Worm (Caenorhabditis elegans): ENCODE measurements around the gene tatn-1.
A peak's percentile ranks its signal among the peaks of the same experiment; 100 is the strongest.

The tatn-1 gene

DNA sequence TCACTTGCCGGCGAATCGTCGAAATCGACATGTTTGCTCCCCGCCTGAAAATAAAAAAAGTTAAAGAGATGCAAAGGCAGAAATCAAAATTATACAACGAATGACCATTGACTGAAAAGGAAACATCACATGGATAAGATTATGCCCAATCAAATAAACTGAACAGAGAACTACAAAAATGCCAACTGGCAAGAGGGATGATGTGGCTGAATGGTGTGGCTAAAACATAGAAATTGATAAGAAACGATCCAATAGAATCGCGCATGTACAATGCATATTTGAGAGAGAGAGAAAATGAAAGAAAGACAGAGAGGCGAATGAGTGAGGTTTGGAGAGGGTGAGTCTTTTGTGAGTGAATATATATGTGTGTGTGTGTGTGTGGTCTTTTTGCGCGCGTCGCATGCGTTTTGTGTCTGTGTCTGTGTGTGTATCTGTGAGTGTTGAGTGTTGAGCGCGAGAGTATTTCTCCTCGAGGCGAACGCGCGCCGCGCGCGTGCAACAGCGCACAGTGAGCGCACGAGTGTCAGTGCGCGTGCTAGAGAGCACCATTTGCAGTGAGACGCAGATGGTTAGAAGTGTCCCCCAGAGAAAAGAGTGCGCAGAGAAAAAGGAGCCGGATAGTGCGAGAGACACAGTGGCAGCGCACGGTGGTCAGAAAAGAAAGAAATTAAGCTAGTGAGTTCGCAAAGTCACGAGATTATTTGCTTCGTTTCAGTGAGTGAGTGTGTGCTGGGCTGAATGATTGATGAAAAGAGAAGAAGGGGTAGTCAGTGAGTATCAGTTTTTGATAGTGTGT, 27.9 kb downstream of the tatn-1 start, which contains the start of gene epn-1 (continued):
- TF ChIP-seq C16A3.4 (tag; optimal IDR thresholded peaks at IDR 0.05): peak; percentile 90
- TF ChIP-seq mep-1 (tag; optimal IDR thresholded peaks at IDR 0.05): peak; percentile 87
- TF ChIP-seq pqm-1 (tag; optimal IDR thresholded peaks at IDR 0.05): no peak
- peak; percentile 98 for TF ChIP-seq ceh-88 (GFP tag; IDR thresholded peaks at IDR 0.05)
- no peak for TF ChIP-seq hlh-17 (GFP tag; optimal IDR thresholded peaks at IDR 0.05; ENCODE audit: borderline replicate concordance)
- TF ChIP-seq unc-30 (tag; optimal IDR thresholded peaks at IDR 0.05): no peak
- TF ChIP-seq sup-37 (GFP tag; optimal IDR thresholded peaks at IDR 0.05): peak; percentile 94
- peak; percentile 94 for TF ChIP-seq irx-1 (tag; optimal IDR thresholded peaks at IDR 0.05)
- TF ChIP-seq ceh-90 (tag; optimal IDR thresholded peaks at IDR 0.05): peak; percentile 27
- peak; percentile 32 for TF ChIP-seq nhr-28 (tag; optimal IDR thresholded peaks at IDR 0.05)
- TF ChIP-seq mab-9 (GFP tag; IDR thresholded peaks at IDR 0.05): peak; percentile 91
- TF ChIP-seq snpc-4 (tag; optimal IDR thresholded peaks at IDR 0.05): peak; percentile 74
- TF ChIP-seq unc-62 (GFP tag; optimal IDR thresholded peaks at IDR 0.05): no peak
- peak; percentile 72 to 88 for TF ChIP-seq lin-35 (GFP tag; optimal IDR thresholded peaks at IDR 0.05)
- peak; percentile 66 to 74 (median 67) for TF ChIP-seq dpl-1 (GFP tag; optimal IDR thresholded peaks at IDR 0.05)
- TF ChIP-seq grh-1 (GFP tag; IDR thresholded peaks at IDR 0.05): peak; percentile 94
- peak; percentile 96 for TF ChIP-seq nhr-11 (tag; optimal IDR thresholded peaks at IDR 0.05)
- peak; percentile 99 for TF ChIP-seq snu-23 (GFP tag; optimal IDR thresholded peaks at IDR 0.05)
- peak; percentile 89 for TF ChIP-seq zip-4 (GFP tag; optimal IDR thresholded peaks at IDR 0.05)
- no peak for TF ChIP-seq hlh-4 (tag; optimal IDR thresholded peaks at IDR 0.05)
- peak; percentile 82 to 91 for TF ChIP-seq efl-1 (optimal IDR thresholded peaks at IDR 0.05)
- peak; percentile 45 to 96 for TF ChIP-seq efl-1 (GFP tag; optimal IDR thresholded peaks at IDR 0.05 in 1 of 2)
- TF ChIP-seq ama-1 (optimal IDR thresholded peaks at IDR 0.05): no peak
- TF ChIP-seq egl-13 (tag; optimal IDR thresholded peaks at IDR 0.05): peak; percentile 98
- no peak for TF ChIP-seq ceh-63 (GFP tag; optimal IDR thresholded peaks at IDR 0.05)
- peak; percentile 92 for TF ChIP-seq ztf-4 (tag; optimal IDR thresholded peaks at IDR 0.05)
- TF ChIP-seq C04F5.9 (tag; optimal IDR thresholded peaks at IDR 0.05): peak; percentile 69
- TF ChIP-seq isw-1 (GFP tag; IDR thresholded peaks at IDR 0.05): peak; percentile 94
- peak; percentile 97 for TF ChIP-seq nhr-77 (tag; optimal IDR thresholded peaks at IDR 0.05)
- TF ChIP-seq nhr-90 (tag; optimal IDR thresholded peaks at IDR 0.05; ENCODE audit: poor library complexity): peak; percentile 97
- TF ChIP-seq blmp-1 (tag; optimal IDR thresholded peaks at IDR 0.05): peak; percentile 52
- TF ChIP-seq skn-1 (tag; optimal IDR thresholded peaks at IDR 0.05): peak; percentile 80
- TF ChIP-seq lin-15B (tag; optimal IDR thresholded peaks at IDR 0.05): peak; percentile 51
- TF ChIP-seq fos-1 (tag; optimal IDR thresholded peaks at IDR 0.05): peak; percentile 89
- TF ChIP-seq F16B12.6 (tag; optimal IDR thresholded peaks at IDR 0.05): peak; percentile 26
- peak; percentile 93 for TF ChIP-seq lin-13 (GFP tag; optimal IDR thresholded peaks at IDR 0.05)
- TF ChIP-seq nhr-47 (tag; optimal IDR thresholded peaks at IDR 0.05): peak; percentile 99
- TF ChIP-seq unc-98 (GFP tag; IDR thresholded peaks at IDR 0.05): peak; percentile 74
- TF ChIP-seq nhr-19 (GFP tag; conservative IDR thresholded peaks at IDR 0.05): peak; percentile 97
- TF ChIP-seq elt-2 (tag; optimal IDR thresholded peaks at IDR 0.05): peak; percentile 95

DNA sequence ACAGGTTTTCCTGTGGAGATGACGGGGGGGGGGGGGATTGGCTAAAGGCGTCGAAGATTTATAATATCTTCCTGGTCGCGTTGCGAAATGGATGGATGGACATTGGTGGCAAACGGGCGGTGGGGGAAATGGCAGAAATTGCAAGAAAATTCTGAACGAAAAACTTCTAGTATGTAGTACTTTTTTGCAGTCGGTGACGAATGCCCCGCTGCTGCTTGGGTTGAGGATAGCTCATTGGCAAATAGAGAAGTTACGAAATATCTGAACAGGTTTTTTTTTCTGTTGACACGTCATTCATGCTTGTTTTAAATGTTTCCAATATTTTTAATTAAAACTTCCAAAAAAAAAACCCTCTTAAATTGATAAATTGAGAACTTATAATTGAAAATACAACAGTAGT, 28.7 kb downstream of the tatn-1 start:
- TF ChIP-seq lin-15B (tag; optimal IDR thresholded peaks at IDR 0.05): no peak
- TF ChIP-seq lin-13 (GFP tag; optimal IDR thresholded peaks at IDR 0.05): no peak
- peak; percentile 25 for TF ChIP-seq ztf-4 (tag; optimal IDR thresholded peaks at IDR 0.05)
- TF ChIP-seq aly-2 (tag; optimal IDR thresholded peaks at IDR 0.05): no peak
- no peak for TF ChIP-seq nhr-237 (tag; optimal IDR thresholded peaks at IDR 0.05)
- no peak for TF ChIP-seq pqm-1 (tag; optimal IDR thresholded peaks at IDR 0.05)
- peak; percentile 31 for TF ChIP-seq blmp-1 (tag; optimal IDR thresholded peaks at IDR 0.05)
- TF ChIP-seq elt-3 (tag; optimal IDR thresholded peaks at IDR 0.05): no peak
- no peak for TF ChIP-seq egl-27 (tag; optimal IDR thresholded peaks at IDR 0.05)
- peak; percentile 67 for TF ChIP-seq grh-1 (GFP tag; IDR thresholded peaks at IDR 0.05)
- peak; percentile 30 for TF ChIP-seq zip-4 (GFP tag; optimal IDR thresholded peaks at IDR 0.05)

Measured in whole organism, L1 larva.